Worm (Caenorhabditis elegans) whole organism, L2 larva: ENCODE measurements around the gene R166.3.

Experiments
- C34F6.9 ChIP-seq: fragments of 150-350 bp; optimal IDR thresholded peaks from 2 replicates; lab custom pipeline; 2014; ENCODE audit warnings: missing biosample characterization, missing genetic modification characterization
- F13H6.1 ChIP-seq: sonication (generic microtip); optimal IDR thresholded peaks from 2 replicates; lab custom pipeline; 2016; ENCODE audit warnings: missing genetic modification characterization, missing compliant biosample characterization
- R02D3.7 ChIP-seq: fragments of 150-350 bp; optimal IDR thresholded peaks from 2 replicates; lab custom pipeline; 2014; ENCODE audit warnings: missing biosample characterization, missing genetic modification characterization
- ZK546.5 ChIP-seq: sonication (generic microtip); optimal IDR thresholded peaks from 2 replicates; lab custom pipeline; 2017; ENCODE audit warnings: missing biosample characterization, missing genetic modification characterization
- ama-1 ChIP-seq: fragments of 150-350 bp; optimal IDR thresholded peaks from 2 replicates; lab custom pipeline; 2018; ENCODE audit warnings: inconsistent platforms
- blmp-1 ChIP-seq: sonication (generic microtip); optimal IDR thresholded peaks from 2 replicates; lab custom pipeline; 2017; ENCODE audit warnings: missing genetic modification characterization, mild to moderate bottlenecking, missing compliant biosample characterization, antibody characterized with exemption, moderate library complexity; ENCODE audit not compliant: insufficient read depth
- ceh-82 ChIP-seq: fragments of 150-350 bp; optimal IDR thresholded peaks from 2 replicates; lab custom pipeline; 2014; ENCODE audit warnings: missing biosample characterization, missing genetic modification characterization
- crh-2 ChIP-seq: sonication (generic microtip); optimal IDR thresholded peaks from 2 replicates; lab custom pipeline; 2017; ENCODE audit warnings: missing biosample characterization, missing genetic modification characterization
- dmd-4 ChIP-seq: sonication (generic microtip); optimal IDR thresholded peaks from 2 replicates; lab custom pipeline; 2017; ENCODE audit warnings: missing biosample characterization, missing genetic modification characterization
- fos-1 ChIP-seq: fragments of 150-350 bp; optimal IDR thresholded peaks from 2 replicates; lab custom pipeline; 2014; ENCODE audit warnings: missing biosample characterization, missing genetic modification characterization
- lin-11 ChIP-seq: fragments of 150-350 bp; sonication (generic microtip); optimal IDR thresholded peaks from 2 replicates; lab custom pipeline; 2014; ENCODE audit warnings: missing biosample characterization, missing genetic modification characterization, inconsistent platforms, mixed read lengths
- lin-13 ChIP-seq: fragments of 150-350 bp; optimal IDR thresholded peaks from 2 replicates; lab custom pipeline; 2014; ENCODE audit warnings: missing biosample characterization, missing genetic modification reagents, missing genetic modification characterization
- lin-39 ChIP-seq: fragments of 150-350 bp; optimal IDR thresholded peaks from 2 replicates; lab custom pipeline; 2014; ENCODE audit warnings: missing biosample characterization, missing genetic modification reagents, missing genetic modification characterization
- lsy-2 ChIP-seq, 2 experiments: fragments of 150-350 bp in 1 of 2; sonication (generic microtip) in 1 of 2; optimal IDR thresholded peaks; 2 replicates each; lab custom pipeline; 2014 to 2017; ENCODE audit warnings: missing biosample characterization in 2 of 2, missing genetic modification characterization in 2 of 2
- mab-5 ChIP-seq: fragments of 150-350 bp; optimal IDR thresholded peaks from 2 replicates; lab custom pipeline; 2014; ENCODE audit warnings: missing biosample characterization, missing genetic modification characterization
- mbf-1 ChIP-seq: sonication (generic microtip); optimal IDR thresholded peaks from 2 replicates; lab custom pipeline; 2017; ENCODE audit warnings: missing biosample characterization, missing genetic modification characterization
- nhr-10 ChIP-seq: sonication (generic microtip); optimal IDR thresholded peaks from 2 replicates; lab custom pipeline; 2017; ENCODE audit warnings: missing biosample characterization, missing genetic modification characterization
- nhr-11 ChIP-seq: fragments of 150-350 bp; optimal IDR thresholded peaks from 2 replicates; lab custom pipeline; 2014; ENCODE audit warnings: missing biosample characterization, missing genetic modification characterization
- nhr-12 ChIP-seq: fragments of 150-350 bp; optimal IDR thresholded peaks from 2 replicates; lab custom pipeline; 2014; ENCODE audit warnings: missing biosample characterization, missing genetic modification characterization
- nhr-23 ChIP-seq: fragments of 150-350 bp; optimal IDR thresholded peaks from 2 replicates; lab custom pipeline; 2014; ENCODE audit warnings: missing biosample characterization, missing genetic modification reagents, missing genetic modification characterization
- nhr-25 ChIP-seq: fragments of 150-350 bp; sonication (generic microtip); optimal IDR thresholded peaks from 3 replicates; lab custom pipeline; 2014; ENCODE audit warnings: missing biosample characterization, missing genetic modification characterization
- nhr-6 ChIP-seq: fragments of 150-350 bp; optimal IDR thresholded peaks from 2 replicates; lab custom pipeline; 2014; ENCODE audit warnings: missing biosample characterization, missing genetic modification characterization
- peb-1 ChIP-seq: fragments of 150-350 bp; optimal IDR thresholded peaks from 2 replicates; lab custom pipeline; 2014; ENCODE audit warnings: missing biosample characterization, missing genetic modification characterization
- sem-4 ChIP-seq: fragments of 150-350 bp; optimal IDR thresholded peaks from 2 replicates; lab custom pipeline; 2014; ENCODE audit warnings: missing biosample characterization, missing genetic modification reagents, missing genetic modification characterization
- skn-1 ChIP-seq: sonication (generic microtip); optimal IDR thresholded peaks from 2 replicates; lab custom pipeline; 2017; ENCODE audit warnings: missing biosample characterization, missing genetic modification characterization
- sma-3 ChIP-seq: sonication (generic microtip); optimal IDR thresholded peaks from 2 replicates; lab custom pipeline; 2016; ENCODE audit warnings: missing genetic modification reagents, missing genetic modification characterization, missing compliant biosample characterization
- sma-9 ChIP-seq, 2 experiments: fragments of 150-350 bp in 1 of 2; sonication (generic microtip) in 1 of 2; optimal IDR thresholded peaks; 2 replicates each; lab custom pipeline; 2014 to 2016; ENCODE audit warnings: missing genetic modification characterization in 2 of 2, mild to moderate bottlenecking in 1 of 2, missing biosample characterization in 1 of 2, missing compliant biosample characterization in 1 of 2, missing genetic modification reagents in 1 of 2, moderate library complexity in 1 of 2
- snpc-4 ChIP-seq: fragments of 150-350 bp; optimal IDR thresholded peaks from 2 replicates; lab custom pipeline; 2014; ENCODE audit warnings: missing biosample characterization, missing genetic modification characterization
- unc-39 ChIP-seq: fragments of 150-350 bp; optimal IDR thresholded peaks from 2 replicates; lab custom pipeline; 2014; ENCODE audit warnings: missing biosample characterization, missing genetic modification characterization
- unc-55 ChIP-seq: fragments of 150-350 bp; sonication (generic microtip); optimal IDR thresholded peaks from 3 replicates; lab custom pipeline; 2014; ENCODE audit warnings: missing biosample characterization, missing genetic modification reagents, missing genetic modification characterization
- unc-62 ChIP-seq: fragments of 150-350 bp; optimal IDR thresholded peaks from 2 replicates; lab custom pipeline; 2014; ENCODE audit warnings: missing biosample characterization, missing genetic modification reagents, missing genetic modification characterization
- zag-1 ChIP-seq: fragments of 150-350 bp; optimal IDR thresholded peaks from 2 replicates; lab custom pipeline; 2014; ENCODE audit warnings: missing biosample characterization, missing genetic modification characterization
- ztf-1 ChIP-seq: fragments of 200-800 bp; sonication (Bioruptor generic); conservative IDR thresholded peaks from 2 replicates; pipeline ENCODE4 v1.3.6; 2022; ENCODE audit warnings: missing genetic modification characterization, missing compliant biosample characterization
- ztf-11 ChIP-seq: sonication (generic microtip); optimal IDR thresholded peaks from 2 replicates; lab custom pipeline; 2017; ENCODE audit warnings: missing biosample characterization, missing genetic modification characterization

R166.3 gene

DNA sequence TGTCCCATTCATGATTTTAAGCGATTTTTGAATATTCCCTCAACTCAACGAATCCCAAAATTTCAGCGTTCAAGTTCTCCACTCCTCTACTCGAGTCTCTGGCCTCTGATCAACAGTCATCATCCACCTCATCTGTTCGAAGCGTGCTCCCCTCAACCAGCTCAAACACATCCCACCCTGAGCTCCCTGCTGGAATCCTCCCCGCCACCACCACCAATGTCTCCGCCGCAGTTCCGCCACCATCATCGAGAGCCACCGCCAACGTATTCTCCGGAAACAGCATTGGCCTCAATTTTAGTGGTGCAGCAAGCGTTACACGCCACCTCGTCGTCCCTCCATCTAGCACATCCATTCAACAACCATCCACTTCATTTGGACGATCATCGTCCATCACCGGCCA is 7.5 kb downstream of the R166.3 start:
- TF ChIP-seq ZK546.5 (tag; lab: Kevin White, UChicago): no peak
- TF ChIP-seq skn-1 (tag; lab: Kevin White, UChicago): no peak
- TF ChIP-seq C34F6.9 (tag; lab: Kevin White, UChicago): no peak
- no peak for TF ChIP-seq peb-1 (tag; lab: Kevin White, UChicago)
- TF ChIP-seq nhr-23 (tag; lab: Kevin White, UChicago): no peak
- TF ChIP-seq unc-55 (GFP tag; lab: Kevin White, UChicago): no peak
- TF ChIP-seq unc-62 (GFP tag; lab: Kevin White, UChicago): no peak
- TF ChIP-seq R02D3.7 (tag; lab: Kevin White, UChicago): no peak
- no peak for TF ChIP-seq F13H6.1
- no peak for TF ChIP-seq ama-1 (lab: Kevin White, UChicago)
- no peak for TF ChIP-seq nhr-6 (tag; lab: Kevin White, UChicago)
- TF ChIP-seq nhr-12: no peak
- TF ChIP-seq lin-11: no peak

DNA sequence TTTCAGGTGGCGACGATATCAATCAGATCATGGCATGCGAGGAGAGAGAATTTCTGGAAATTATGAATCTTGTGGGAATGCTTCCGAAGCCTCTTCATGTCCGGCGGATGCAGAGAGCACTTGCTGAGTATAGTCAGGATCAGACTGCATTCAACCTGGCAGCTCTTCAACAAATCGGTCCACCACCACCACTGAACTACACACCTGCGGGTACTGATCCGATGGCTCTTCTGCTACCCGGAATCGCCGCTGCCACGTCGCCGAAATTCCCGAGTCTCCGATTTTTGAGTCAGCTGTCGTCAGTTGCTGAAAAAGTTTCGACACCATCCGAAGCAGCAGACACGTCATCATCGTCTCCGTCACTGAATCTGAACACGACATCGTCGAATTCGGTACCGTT is 8.2 kb downstream of the R166.3 start:
- no peak for TF ChIP-seq mbf-1 (tag; lab: Kevin White, UChicago)
- TF ChIP-seq ztf-11: no peak
- TF ChIP-seq blmp-1 (tag; lab: Kevin White, UChicago): no peak
- no peak for TF ChIP-seq nhr-6 (tag; lab: Kevin White, UChicago)
- no peak for TF ChIP-seq sma-9 (GFP tag; optimal IDR thresholded peaks at IDR 0.05; lab: Kevin White, UChicago)
- TF ChIP-seq sma-9 (tag; optimal IDR thresholded peaks at IDR 0.05; lab: Kevin White, UChicago): no peak
- TF ChIP-seq fos-1 (tag; lab: Kevin White, UChicago): no peak
- TF ChIP-seq R02D3.7 (tag; lab: Kevin White, UChicago): no peak
- no peak for TF ChIP-seq crh-2
- TF ChIP-seq unc-62 (GFP tag; lab: Kevin White, UChicago): no peak
- TF ChIP-seq dmd-4: no peak
- TF ChIP-seq peb-1 (tag; lab: Kevin White, UChicago): no peak
- TF ChIP-seq unc-55 (GFP tag; lab: Kevin White, UChicago): no peak
- TF ChIP-seq zag-1 (tag; lab: Kevin White, UChicago): no peak
- TF ChIP-seq lsy-2 (tag; optimal IDR thresholded peaks at IDR 0.05; lab: Kevin White, UChicago): no peak

DNA sequence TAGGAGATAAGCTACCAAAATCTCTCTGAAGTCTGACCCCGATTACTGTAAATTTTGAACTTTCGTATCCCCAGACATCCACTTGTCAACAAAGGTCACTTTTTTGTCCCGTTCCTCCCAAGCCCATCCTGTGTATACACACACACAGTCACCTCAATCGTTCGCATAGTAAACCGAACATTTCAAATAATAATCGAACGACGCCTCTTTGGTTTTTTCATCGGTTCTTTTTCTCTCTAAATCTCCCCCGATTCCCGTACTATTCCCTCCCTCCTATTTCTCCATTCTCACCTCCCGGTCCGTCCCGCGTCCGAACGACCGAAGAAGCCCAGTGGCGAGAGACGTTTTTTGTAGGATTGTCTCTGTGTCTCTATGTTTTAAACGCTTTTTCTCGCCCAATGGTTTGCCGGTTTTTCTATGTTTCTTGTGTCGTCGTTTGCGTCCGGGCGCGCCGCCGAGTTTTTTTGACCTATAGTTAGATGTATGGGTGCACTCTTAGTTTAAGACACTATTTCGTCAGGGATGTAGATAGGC is 9.8 kb downstream of the R166.3 start:
- peak; percentile 42 for TF ChIP-seq sem-4
- no peak for TF ChIP-seq C34F6.9 (tag; lab: Kevin White, UChicago)
- TF ChIP-seq ZK546.5 (tag; lab: Kevin White, UChicago): no peak
- no peak for TF ChIP-seq ztf-1 (GFP tag; lab: Robert Waterston, UW)
- no peak for TF ChIP-seq mab-5 (tag; lab: Kevin White, UChicago)
- TF ChIP-seq nhr-11 (tag; lab: Kevin White, UChicago): no peak
- TF ChIP-seq R02D3.7 (tag; lab: Kevin White, UChicago): no peak
- no peak for TF ChIP-seq nhr-10 (tag; lab: Kevin White, UChicago)

DNA sequence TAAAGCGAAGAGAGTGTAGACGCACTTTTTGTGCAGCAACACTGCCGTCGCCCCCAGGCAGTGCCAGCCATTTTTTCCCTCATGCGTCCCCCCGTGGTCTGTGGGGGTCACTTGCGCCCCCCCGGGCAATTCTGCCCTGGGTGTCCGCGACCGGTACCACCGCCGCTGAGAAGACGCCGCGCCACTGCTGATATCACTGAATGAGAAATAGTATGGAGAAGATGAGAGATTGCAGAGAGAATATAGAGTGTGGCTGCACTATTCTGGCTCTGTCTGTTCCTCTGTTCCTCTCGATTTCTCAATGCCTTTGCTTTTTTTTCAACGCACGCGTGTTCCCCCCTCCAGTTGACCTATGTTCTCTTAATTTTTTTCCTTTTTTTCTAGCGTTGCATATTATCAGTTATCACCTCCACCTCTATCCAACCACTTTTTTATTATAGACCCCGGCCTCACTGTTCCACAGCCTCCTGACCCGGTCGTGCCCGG is 11.4 kb downstream of the R166.3 start, which contains the start of gene mab-10:
Gene mab-10, plus strand, starts transcription at position 436 of the 486 bp plus-strand sequence.
- TF ChIP-seq nhr-11 (tag; lab: Kevin White, UChicago): peak; percentile 60
- TF ChIP-seq lin-13 (GFP tag; lab: Kevin White, UChicago): no peak
- TF ChIP-seq zag-1 (tag; lab: Kevin White, UChicago): peak; percentile 83
- peak; percentile 72 for TF ChIP-seq F13H6.1
- TF ChIP-seq fos-1 (tag; lab: Kevin White, UChicago): peak; percentile 45
- TF ChIP-seq unc-62 (GFP tag; lab: Kevin White, UChicago): no peak
- TF ChIP-seq unc-55 (GFP tag; lab: Kevin White, UChicago): peak; percentile 27
- TF ChIP-seq lsy-2 (tag; optimal IDR thresholded peaks at IDR 0.05; lab: Kevin White, UChicago): peak in 1 of 2 experiments; percentile 34

DNA sequence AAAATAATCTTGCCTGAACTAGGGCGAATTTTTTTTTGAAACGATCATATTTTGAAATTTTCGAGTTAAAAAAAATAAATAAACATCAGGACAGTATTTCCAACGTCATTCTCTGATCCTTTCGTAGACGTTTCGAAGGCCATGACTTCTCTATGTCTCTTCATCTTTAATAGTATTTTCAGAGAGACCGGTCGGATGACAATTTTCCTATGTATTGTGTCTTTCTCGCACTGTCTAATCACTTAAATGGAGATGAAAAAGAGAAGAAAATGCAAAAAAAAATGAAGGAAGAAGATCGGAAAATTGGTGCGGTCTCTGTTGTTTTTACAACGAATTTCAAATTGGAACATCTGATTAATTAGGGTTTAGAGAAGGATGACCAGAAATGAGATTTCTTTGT is 14.0 kb downstream of the R166.3 start:
- TF ChIP-seq nhr-10 (tag; lab: Kevin White, UChicago) (no peak), unc-39 (tag; lab: Kevin White, UChicago) (no peak), dmd-4 (no peak), ama-1 (lab: Kevin White, UChicago) (no peak), zag-1 (tag; lab: Kevin White, UChicago) (no peak), nhr-25 (tag; lab: Kevin White, UChicago) (peak; percentile 23), fos-1 (tag; lab: Kevin White, UChicago) (no peak), ceh-82 (no peak), crh-2 (peak; percentile 17), nhr-6 (tag; lab: Kevin White, UChicago) (no peak), lin-39 (no peak), C34F6.9 (tag; lab: Kevin White, UChicago) (no peak), sma-9 (GFP tag; optimal IDR thresholded peaks at IDR 0.05; lab: Kevin White, UChicago) (no peak), sma-9 (tag; optimal IDR thresholded peaks at IDR 0.05; lab: Kevin White, UChicago) (no peak), sma-3 (GFP tag; lab: Kevin White, UChicago) (no peak), R02D3.7 (tag; lab: Kevin White, UChicago) (no peak), snpc-4 (no peak), unc-55 (GFP tag; lab: Kevin White, UChicago) (no peak)
